Worm (Caenorhabditis elegans): Measurements from ENCODE around the gene msrp-4.

The msrp-4 gene

ce11 chrII:812917-813316 lies 9.7 kb downstream of the msrp-4 start, which contains the start of gene F46F5.5:
F46F5.5 (minus strand) TSS chrII:813017.
- TF ChIP-seq unc-62 (GFP tag; optimal IDR thresholded peaks at IDR 0.05): no peak

ce11 chrII:808457-808856 lies 14.2 kb downstream of the msrp-4 start, which contains the start of gene F46F5.11:
F46F5.11 (plus strand) TSS chrII:808757.
- TF ChIP-seq unc-62 (GFP tag; optimal IDR thresholded peaks at IDR 0.05): no peak

ce11 chrII:803009-803408 lies 19.6 kb downstream of the msrp-4 start, which contains the start of gene F46F5.13:
F46F5.13 (plus strand) TSS chrII:803309.
- no peak for TF ChIP-seq unc-62 (GFP tag; optimal IDR thresholded peaks at IDR 0.05)

- TF ChIP-seq unc-62 (GFP tag; optimal IDR thresholded peaks at IDR 0.05): no peak
These were observed 22.9 kb downstream of the msrp-4 start, which contains the start of gene F46F5.14 for ce11 chrII:799700-800099. F46F5.14 (plus strand) TSS chrII:800000.

- no peak for TF ChIP-seq unc-62 (GFP tag; optimal IDR thresholded peaks at IDR 0.05)
These were observed 25.2 kb downstream of the msrp-4 start for ce11 chrII:797445-797844.

ce11 chrII:796916-797315 lies 25.7 kb downstream of the msrp-4 start:
- TF ChIP-seq unc-62 (GFP tag; optimal IDR thresholded peaks at IDR 0.05): no peak

ce11 chrII:791828-792227 lies 30.8 kb downstream of the msrp-4 start, which contains the start of gene F46F5.1:
F46F5.1 (minus strand) TSS chrII:791928.
- TF ChIP-seq unc-62 (GFP tag; optimal IDR thresholded peaks at IDR 0.05): no peak

- no peak for TF ChIP-seq unc-62 (GFP tag; optimal IDR thresholded peaks at IDR 0.05)
These were observed 34.5 kb downstream of the msrp-4 start, which contains the start of gene F46F5.15 for ce11 chrII:788139-788538. F46F5.15 (plus strand) TSS chrII:788439.

ce11 chrII:786938-787337 lies 35.7 kb downstream of the msrp-4 start, which contains the start of gene F46F5.16:
F46F5.16 (plus strand) TSS chrII:787238.
- TF ChIP-seq unc-62 (GFP tag; optimal IDR thresholded peaks at IDR 0.05): no peak

- no peak for TF ChIP-seq unc-62 (GFP tag; optimal IDR thresholded peaks at IDR 0.05)
These were observed 39.1 kb downstream of the msrp-4 start, which contains the start of gene Y39F10A.6 for ce11 chrII:783532-783931. Y39F10A.6 (minus strand) TSS chrII:783632.

- TF ChIP-seq unc-62 (GFP tag; optimal IDR thresholded peaks at IDR 0.05): no peak
These were observed 39.7 kb downstream of the msrp-4 start, which contains the start of gene Y39F10A.3 for ce11 chrII:782903-783302. Y39F10A.3 (minus strand) TSS chrII:783003.

ce11 chrII:775033-775432 lies 47.6 kb downstream of the msrp-4 start, which contains the start of gene Y39F10A.1:
Y39F10A.1 (plus strand) TSS chrII:775333.
- TF ChIP-seq unc-62 (GFP tag; optimal IDR thresholded peaks at IDR 0.05): no peak

ce11 chrII:773830-774229 lies 48.8 kb downstream of the msrp-4 start:
- no peak for TF ChIP-seq unc-62 (GFP tag; optimal IDR thresholded peaks at IDR 0.05)

Measured in whole organism, dauer.